Worm (Caenorhabditis elegans) whole organism, L2 larva: Measurements from ENCODE around the gene srbc-38.

ENCODE experiments used
- C34F6.9 ChIP-seq: fragments of 150-350 bp; optimal IDR thresholded peaks from 2 replicates; lab custom pipeline; 2014; ENCODE audit warnings: missing biosample characterization, missing genetic modification characterization
- R02D3.7 ChIP-seq: fragments of 150-350 bp; optimal IDR thresholded peaks from 2 replicates; lab custom pipeline; 2014; ENCODE audit warnings: missing biosample characterization, missing genetic modification characterization
- ZK546.5 ChIP-seq: sonication (generic microtip); optimal IDR thresholded peaks from 2 replicates; lab custom pipeline; 2017; ENCODE audit warnings: missing biosample characterization, missing genetic modification characterization
- alr-1 ChIP-seq: fragments of 150-350 bp; optimal IDR thresholded peaks from 2 replicates; lab custom pipeline; 2014; ENCODE audit warnings: missing biosample characterization, missing genetic modification characterization
- blmp-1 ChIP-seq: sonication (generic microtip); optimal IDR thresholded peaks from 2 replicates; lab custom pipeline; 2017; ENCODE audit warnings: missing genetic modification characterization, mild to moderate bottlenecking, missing compliant biosample characterization, antibody characterized with exemption, moderate library complexity; ENCODE audit not compliant: insufficient read depth
- ceh-82 ChIP-seq: fragments of 150-350 bp; optimal IDR thresholded peaks from 2 replicates; lab custom pipeline; 2014; ENCODE audit warnings: missing biosample characterization, missing genetic modification characterization
- crh-2 ChIP-seq: sonication (generic microtip); optimal IDR thresholded peaks from 2 replicates; lab custom pipeline; 2017; ENCODE audit warnings: missing biosample characterization, missing genetic modification characterization
- dmd-4 ChIP-seq: sonication (generic microtip); optimal IDR thresholded peaks from 2 replicates; lab custom pipeline; 2017; ENCODE audit warnings: missing biosample characterization, missing genetic modification characterization
- egl-27 ChIP-seq: sonication (generic microtip); optimal IDR thresholded peaks from 3 replicates; lab custom pipeline; 2017; ENCODE audit warnings: missing biosample characterization, missing genetic modification reagents, missing genetic modification characterization
- elt-3 ChIP-seq: sonication (generic microtip); optimal IDR thresholded peaks from 2 replicates; lab custom pipeline; 2017; ENCODE audit warnings: missing biosample characterization, missing genetic modification characterization
- gmeb-1 ChIP-seq: fragments of 150-350 bp; optimal IDR thresholded peaks from 2 replicates; lab custom pipeline; 2014; ENCODE audit warnings: missing biosample characterization, missing genetic modification characterization
- lin-11 ChIP-seq: fragments of 150-350 bp; sonication (generic microtip); optimal IDR thresholded peaks from 2 replicates; lab custom pipeline; 2014; ENCODE audit warnings: missing biosample characterization, missing genetic modification characterization, inconsistent platforms, mixed read lengths
- lsy-2 ChIP-seq, 2 experiments: fragments of 150-350 bp in 1 of 2; sonication (generic microtip) in 1 of 2; optimal IDR thresholded peaks; 2 replicates each; lab custom pipeline; 2014 to 2017; ENCODE audit warnings: missing biosample characterization in 2 of 2, missing genetic modification characterization in 2 of 2
- mab-5 ChIP-seq: fragments of 150-350 bp; optimal IDR thresholded peaks from 2 replicates; lab custom pipeline; 2014; ENCODE audit warnings: missing biosample characterization, missing genetic modification characterization
- mdl-1 ChIP-seq, 2 experiments: fragments of 150-350 bp in 1 of 2; sonication (generic microtip) in 1 of 2; optimal IDR thresholded peaks; 2 replicates each; lab custom pipeline; 2017; ENCODE audit warnings: missing biosample characterization in 2 of 2, missing genetic modification characterization in 2 of 2
- nhr-10 ChIP-seq: sonication (generic microtip); optimal IDR thresholded peaks from 2 replicates; lab custom pipeline; 2017; ENCODE audit warnings: missing biosample characterization, missing genetic modification characterization
- nhr-11 ChIP-seq: fragments of 150-350 bp; optimal IDR thresholded peaks from 2 replicates; lab custom pipeline; 2014; ENCODE audit warnings: missing biosample characterization, missing genetic modification characterization
- nhr-12 ChIP-seq: fragments of 150-350 bp; optimal IDR thresholded peaks from 2 replicates; lab custom pipeline; 2014; ENCODE audit warnings: missing biosample characterization, missing genetic modification characterization
- nhr-237 ChIP-seq: fragments of 150-350 bp; optimal IDR thresholded peaks from 2 replicates; lab custom pipeline; 2014; ENCODE audit warnings: missing biosample characterization, missing genetic modification characterization
- nhr-25 ChIP-seq: fragments of 150-350 bp; sonication (generic microtip); optimal IDR thresholded peaks from 3 replicates; lab custom pipeline; 2014; ENCODE audit warnings: missing biosample characterization, missing genetic modification characterization
- nhr-6 ChIP-seq: fragments of 150-350 bp; optimal IDR thresholded peaks from 2 replicates; lab custom pipeline; 2014; ENCODE audit warnings: missing biosample characterization, missing genetic modification characterization
- nhr-77 ChIP-seq: fragments of 150-350 bp; optimal IDR thresholded peaks from 2 replicates; lab custom pipeline; 2014; ENCODE audit warnings: missing biosample characterization, missing genetic modification characterization
- peb-1 ChIP-seq: fragments of 150-350 bp; optimal IDR thresholded peaks from 2 replicates; lab custom pipeline; 2014; ENCODE audit warnings: missing biosample characterization, missing genetic modification characterization
- sem-4 ChIP-seq: fragments of 150-350 bp; optimal IDR thresholded peaks from 2 replicates; lab custom pipeline; 2014; ENCODE audit warnings: missing biosample characterization, missing genetic modification reagents, missing genetic modification characterization
- skn-1 ChIP-seq: sonication (generic microtip); optimal IDR thresholded peaks from 2 replicates; lab custom pipeline; 2017; ENCODE audit warnings: missing biosample characterization, missing genetic modification characterization
- sma-3 ChIP-seq: sonication (generic microtip); optimal IDR thresholded peaks from 2 replicates; lab custom pipeline; 2016; ENCODE audit warnings: missing genetic modification reagents, missing genetic modification characterization, missing compliant biosample characterization
- sma-9 ChIP-seq, 2 experiments: fragments of 150-350 bp in 1 of 2; sonication (generic microtip) in 1 of 2; optimal IDR thresholded peaks; 2 replicates each; lab custom pipeline; 2014 to 2016; ENCODE audit warnings: missing genetic modification characterization in 2 of 2, mild to moderate bottlenecking in 1 of 2, missing biosample characterization in 1 of 2, missing compliant biosample characterization in 1 of 2, missing genetic modification reagents in 1 of 2, moderate library complexity in 1 of 2
- unc-39 ChIP-seq: fragments of 150-350 bp; optimal IDR thresholded peaks from 2 replicates; lab custom pipeline; 2014; ENCODE audit warnings: missing biosample characterization, missing genetic modification characterization
- unc-62 ChIP-seq: fragments of 150-350 bp; optimal IDR thresholded peaks from 2 replicates; lab custom pipeline; 2014; ENCODE audit warnings: missing biosample characterization, missing genetic modification reagents, missing genetic modification characterization
- ztf-1 ChIP-seq: fragments of 200-800 bp; sonication (Bioruptor generic); conservative IDR thresholded peaks from 2 replicates; pipeline ENCODE4 v1.3.6; 2022; ENCODE audit warnings: missing genetic modification characterization, missing compliant biosample characterization
- ztf-11 ChIP-seq: sonication (generic microtip); optimal IDR thresholded peaks from 2 replicates; lab custom pipeline; 2017; ENCODE audit warnings: missing biosample characterization, missing genetic modification characterization
- ztf-4 ChIP-seq: fragments of 150-350 bp; optimal IDR thresholded peaks from 2 replicates; lab custom pipeline; 2014; ENCODE audit warnings: missing biosample characterization, missing genetic modification characterization

srbc-38 gene

DNA sequence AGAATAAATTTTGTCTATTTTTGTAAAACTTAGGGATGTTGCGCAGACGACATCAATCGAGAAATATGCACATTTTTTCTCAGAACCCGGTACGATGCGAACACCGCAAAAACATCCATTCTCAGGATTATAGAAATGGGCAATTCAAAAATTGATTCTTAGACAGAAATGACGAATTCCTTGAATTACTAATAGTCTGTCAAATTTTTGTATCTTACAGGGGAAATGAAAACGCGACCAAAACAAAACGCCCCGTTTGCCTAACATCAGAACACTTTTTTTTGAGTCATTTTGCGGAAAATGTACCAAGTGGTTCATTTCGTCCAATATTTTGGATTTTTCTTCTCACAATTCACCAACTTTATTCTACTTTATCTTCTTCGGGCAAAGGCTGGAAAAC is 36.3 kb downstream of the srbc-38 start, which contains the start of gene str-134:
Gene str-134, plus strand, starts transcription at position 301 of the 400 bp plus-strand sequence.
- TF ChIP-seq unc-39 (tag; lab: Kevin White, UChicago) (no peak), crh-2 (tag; lab: Kevin White, UChicago) (no peak), sma-3 (GFP tag; lab: Kevin White, UChicago) (no peak), blmp-1 (tag; lab: Kevin White, UChicago) (no peak), mdl-1 (tag; optimal IDR thresholded peaks at IDR 0.05; lab: Kevin White, UChicago) (no peak), nhr-12 (tag; lab: Kevin White, UChicago) (no peak), ztf-1 (no peak), C34F6.9 (tag; lab: Kevin White, UChicago) (no peak), gmeb-1 (tag; lab: Kevin White, UChicago) (no peak)
- TF ChIP-seq, all 48 proteins: peak for 0

DNA sequence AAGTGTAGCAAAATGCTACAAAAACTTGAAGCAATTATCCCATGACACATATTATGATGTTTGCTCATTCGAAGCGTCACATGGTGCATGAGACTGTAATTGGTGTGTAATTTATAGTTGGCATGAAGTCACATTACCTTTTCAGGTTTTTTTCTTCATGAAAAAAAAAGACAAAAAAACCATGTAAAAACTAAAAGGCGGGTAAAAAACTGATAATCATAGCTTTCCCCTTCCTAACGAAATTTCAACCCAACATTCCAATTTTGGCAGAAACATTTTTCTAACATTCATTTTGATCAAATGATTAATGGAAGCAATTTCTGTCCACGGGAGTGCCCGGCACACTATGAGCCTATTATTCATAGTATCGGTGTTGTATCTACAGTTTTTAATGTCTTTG is 41.0 kb downstream of the srbc-38 start, which contains the start of gene sri-4:
Gene sri-4, plus strand, starts transcription at position 301 of the 400 bp plus-strand sequence.
- TF ChIP-seq sem-4: no peak
- TF ChIP-seq alr-1 (tag; lab: Kevin White, UChicago): no peak
- no peak for TF ChIP-seq nhr-11 (tag; lab: Kevin White, UChicago)
- no peak for TF ChIP-seq ztf-11
- TF ChIP-seq nhr-12 (tag; lab: Kevin White, UChicago): no peak
- TF ChIP-seq nhr-237 (tag; lab: Kevin White, UChicago): no peak
- TF ChIP-seq blmp-1 (tag; lab: Kevin White, UChicago): no peak
- TF ChIP-seq nhr-10 (tag; lab: Kevin White, UChicago): no peak
- no peak for TF ChIP-seq ZK546.5 (tag; lab: Kevin White, UChicago)
- no peak for TF ChIP-seq elt-3 (tag; lab: Kevin White, UChicago)
- TF ChIP-seq peb-1 (tag; lab: Kevin White, UChicago): no peak
- no peak for TF ChIP-seq skn-1 (tag; lab: Kevin White, UChicago)
- no peak for TF ChIP-seq nhr-77 (tag; lab: Kevin White, UChicago)
- TF ChIP-seq nhr-6 (tag; lab: Kevin White, UChicago): no peak
- no peak for TF ChIP-seq mdl-1 (tag; optimal IDR thresholded peaks at IDR 0.05; lab: Kevin White, UChicago)

ce11 chrV:752679-753333 is 45.8 kb downstream of the srbc-38 start, which contains the start of the genes str-262 and srp-1:
Gene str-262 (minus strand): TSS chrV:752779.
Gene srp-1 (plus strand): TSS chrV:753283.
- no peak for TF ChIP-seq peb-1 (tag; lab: Kevin White, UChicago)
- TF ChIP-seq nhr-237 (tag; lab: Kevin White, UChicago): no peak
- TF ChIP-seq unc-39 (tag; lab: Kevin White, UChicago): no peak
- TF ChIP-seq sem-4: no peak
- TF ChIP-seq sma-9 (GFP tag; optimal IDR thresholded peaks at IDR 0.05; lab: Kevin White, UChicago): no peak
- no peak for TF ChIP-seq sma-9 (tag; optimal IDR thresholded peaks at IDR 0.05; lab: Kevin White, UChicago)
- TF ChIP-seq ceh-82 (tag; lab: Kevin White, UChicago): no peak
- no peak for TF ChIP-seq crh-2 (tag; lab: Kevin White, UChicago)
- TF ChIP-seq egl-27: no peak
- TF ChIP-seq, all 48 proteins: peak for 0

DNA sequence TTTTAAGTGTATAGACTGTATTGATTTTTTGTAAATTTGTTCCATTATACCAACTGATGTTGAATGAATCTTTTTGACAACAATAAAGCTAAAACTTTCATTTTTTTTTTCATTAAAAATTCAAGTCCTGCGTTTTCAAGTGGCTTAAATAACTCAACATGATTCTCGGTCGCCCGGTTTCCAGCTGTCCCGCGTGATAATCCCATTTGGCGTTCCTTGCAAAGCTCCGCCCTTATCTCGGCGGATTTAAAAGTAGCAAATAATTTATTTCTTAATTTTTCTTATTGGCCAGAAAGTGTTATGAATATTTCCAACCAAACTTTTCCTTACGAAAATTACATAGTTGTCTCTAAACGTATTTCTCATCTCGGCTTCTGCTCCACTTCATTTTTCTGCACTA is 49.2 kb downstream of the srbc-38 start, which contains the start of gene str-20:
Gene str-20, plus strand, starts transcription at position 301 of the 400 bp plus-strand sequence.
- TF ChIP-seq nhr-10 (tag; lab: Kevin White, UChicago): no peak
- no peak for TF ChIP-seq lsy-2 (tag; optimal IDR thresholded peaks at IDR 0.05; lab: Kevin White, UChicago)
- TF ChIP-seq ztf-4 (tag; lab: Kevin White, UChicago): no peak
- no peak for TF ChIP-seq sma-3 (GFP tag; lab: Kevin White, UChicago)
- TF ChIP-seq R02D3.7 (tag; lab: Kevin White, UChicago): no peak
- no peak for TF ChIP-seq nhr-25
- no peak for TF ChIP-seq nhr-12 (tag; lab: Kevin White, UChicago)
- TF ChIP-seq unc-62 (GFP tag; lab: Kevin White, UChicago): no peak
- no peak for TF ChIP-seq mab-5 (tag; lab: Kevin White, UChicago)
- TF ChIP-seq ztf-1: no peak
- no peak for TF ChIP-seq dmd-4 (tag; lab: Kevin White, UChicago)
- no peak for TF ChIP-seq nhr-77 (tag; lab: Kevin White, UChicago)
- TF ChIP-seq lin-11: no peak
